Worm (Caenorhabditis elegans): Measurements from ENCODE around the gene F28G4.3.

The F28G4.3 gene

ce11 chrV:16269556-16269955, 18.0 kb downstream of the F28G4.3 start, which contains the start of the genes fbxa-2 and T13F3.8:
Gene fbxa-2 (minus strand): TSS chrV:16269656.
Gene T13F3.8 (plus strand): TSS chrV:16269800.
- TF ChIP-seq nhr-90 (tag; optimal IDR thresholded peaks at IDR 0.05) (no peak), chd-7 (tag; optimal IDR thresholded peaks at IDR 0.05) (no peak), ztf-28 (GFP tag; IDR thresholded peaks at IDR 0.05) (no peak), ceh-100 (GFP tag; IDR thresholded peaks at IDR 0.05) (no peak), B0035.1 (tag; optimal IDR thresholded peaks at IDR 0.05) (no peak), lsy-27 (tag; optimal IDR thresholded peaks at IDR 0.05; ENCODE audit: borderline replicate concordance, insufficient read depth) (no peak), mcd-1 (GFP tag; IDR thresholded peaks at IDR 0.05) (no peak), nfya-1 (tag; optimal IDR thresholded peaks at IDR 0.05; ENCODE audit: borderline replicate concordance, insufficient read depth) (no peak), mxl-1 (tag; optimal IDR thresholded peaks at IDR 0.05) (no peak), Y67H2A.10 (GFP tag; conservative IDR thresholded peaks at IDR 0.05) (no peak), let-526 (GFP tag; IDR thresholded peaks at IDR 0.05) (no peak), lag-1 (GFP tag; IDR thresholded peaks at IDR 0.05) (no peak)

ce11 chrV:16266514-16266913, 21.0 kb downstream of the F28G4.3 start, which contains the start of gene T13F3.4:
Gene T13F3.4 (minus strand): TSS chrV:16266614.
- no peak for TF ChIP-seq Y95B8A.8 (GFP tag; IDR thresholded peaks at IDR 0.05)
- TF ChIP-seq ekl-4 (GFP tag; IDR thresholded peaks at IDR 0.05), result no peak
- no peak for TF ChIP-seq hmg-1.2 (GFP tag; IDR thresholded peaks at IDR 0.05)
- no peak for TF ChIP-seq F57A8.1 (GFP tag; optimal IDR thresholded peaks at IDR 0.05)
- TF ChIP-seq unc-130 (GFP tag; optimal IDR thresholded peaks at IDR 0.05), result no peak
- no peak for TF ChIP-seq B0261.1 (tag; optimal IDR thresholded peaks at IDR 0.05)
- no peak for TF ChIP-seq F52B5.7 (tag; optimal IDR thresholded peaks at IDR 0.05)
- TF ChIP-seq gei-17 (GFP tag; optimal IDR thresholded peaks at IDR 0.05), result no peak
- no peak for TF ChIP-seq unc-62 (GFP tag; optimal IDR thresholded peaks at IDR 0.05)

- TF ChIP-seq die-1 (tag; optimal IDR thresholded peaks at IDR 0.05) (no peak), repo-1 (tag; optimal IDR thresholded peaks at IDR 0.05) (no peak), unc-130 (GFP tag; optimal IDR thresholded peaks at IDR 0.05) (no peak), egrh-3 (GFP tag; IDR thresholded peaks at IDR 0.05) (no peak), rpc-1 (optimal IDR thresholded peaks at IDR 0.05) (no peak), rpc-1 (tag; optimal IDR thresholded peaks at IDR 0.05) (no peak), F52B5.7 (tag; optimal IDR thresholded peaks at IDR 0.05) (no peak), C17E4.6 (GFP tag; IDR thresholded peaks at IDR 0.05) (no peak), hmg-20 (GFP tag; IDR thresholded peaks at IDR 0.05) (no peak), ekl-4 (GFP tag; IDR thresholded peaks at IDR 0.05) (no peak), ceh-27 (GFP tag; optimal IDR thresholded peaks at IDR 0.05) (no peak), Y95B8A.8 (GFP tag; IDR thresholded peaks at IDR 0.05) (no peak), dox-1 (GFP tag; IDR thresholded peaks at IDR 0.05) (no peak), sdz-38 (tag; optimal IDR thresholded peaks at IDR 0.05) (no peak), let-607 (tag; optimal IDR thresholded peaks at IDR 0.05) (no peak), F10E7.11 (tag; optimal IDR thresholded peaks at IDR 0.05) (no peak), nhr-120 (GFP tag; IDR thresholded peaks at IDR 0.05) (no peak), hlh-12 (tag; optimal IDR thresholded peaks at IDR 0.05) (no peak)
Measured at ce11 chrV:16259684-16260083, 27.8 kb downstream of the F28G4.3 start, which contains the start of gene nhr-127. Gene nhr-127 (plus strand): TSS chrV:16259984.

ce11 chrV:16258142-16258541, 29.4 kb downstream of the F28G4.3 start, which contains the start of gene nhr-218:
Gene nhr-218 (plus strand): TSS chrV:16258442.
- TF ChIP-seq ztf-18 (tag; optimal IDR thresholded peaks at IDR 0.05) (no peak), T26A5.8 (tag; optimal IDR thresholded peaks at IDR 0.05) (no peak), hlh-12 (tag; optimal IDR thresholded peaks at IDR 0.05) (no peak), dpff-1 (tag; optimal IDR thresholded peaks at IDR 0.05) (no peak), ztf-22 (GFP tag; optimal IDR thresholded peaks at IDR 0.05) (no peak), rec-8 (tag; optimal IDR thresholded peaks at IDR 0.05) (no peak), hmg-1.2 (GFP tag; IDR thresholded peaks at IDR 0.05) (no peak)
